Worm (Caenorhabditis elegans) whole organism, L3 larva: ENCODE results near the gene unc-25.

ENCODE experiments used
- ama-1 ChIP-seq: fragments of 150-350 bp; optimal IDR thresholded peaks from 2 replicates; lab custom pipeline; 2018
- ceh-28 ChIP-seq: fragments of 150-350 bp; optimal IDR thresholded peaks from 2 replicates; lab custom pipeline; 2014; ENCODE audit warnings: missing biosample characterization, missing genetic modification reagents, missing genetic modification characterization
- fkh-10 ChIP-seq: sonication (generic microtip); optimal IDR thresholded peaks from 2 replicates; lab custom pipeline; 2017; ENCODE audit warnings: missing biosample characterization, missing genetic modification reagents, missing genetic modification characterization
- nhr-11 ChIP-seq: fragments of 150-350 bp; optimal IDR thresholded peaks from 2 replicates; lab custom pipeline; 2014; ENCODE audit warnings: missing biosample characterization, missing genetic modification characterization
- nhr-12 ChIP-seq: fragments of 150-350 bp; optimal IDR thresholded peaks from 2 replicates; lab custom pipeline; 2014; ENCODE audit warnings: missing biosample characterization, missing genetic modification characterization
- nhr-76 ChIP-seq: fragments of 150-350 bp; sonication (generic microtip); optimal IDR thresholded peaks from 5 replicates; lab custom pipeline; 2014; ENCODE audit warnings: missing biosample characterization, missing genetic modification characterization
- unc-39 ChIP-seq: sonication (generic microtip); optimal IDR thresholded peaks from 4 replicates; lab custom pipeline; 2017; ENCODE audit warnings: missing biosample characterization, missing genetic modification characterization
- unc-62 ChIP-seq: fragments of 150-350 bp; sonication (generic microtip); optimal IDR thresholded peaks from 4 replicates; lab custom pipeline; 2014; ENCODE audit warnings: missing biosample characterization, missing genetic modification reagents, missing genetic modification characterization
- ztf-11 ChIP-seq: fragments of 150-350 bp; optimal IDR thresholded peaks from 2 replicates; lab custom pipeline; 2014; ENCODE audit warnings: missing biosample characterization, missing genetic modification characterization

ce11 chrIII:12980770-12981169 is 38.3 kb downstream of the unc-25 start, which contains the start of gene ZK1010.4:
- TF ChIP-seq nhr-76 (tag; lab: Kevin White, UChicago) (no peak), ama-1 (lab: Kevin White, UChicago) (no peak), ztf-11 (no peak), unc-62 (GFP tag; lab: Kevin White, UChicago) (no peak), nhr-12 (no peak), nhr-11 (tag; lab: Kevin White, UChicago) (no peak), ceh-28 (tag; lab: Kevin White, UChicago) (no peak), fkh-10 (GFP tag; lab: Kevin White, UChicago) (no peak), unc-39 (tag; lab: Kevin White, UChicago) (no peak)
